Worm (Caenorhabditis elegans): ENCODE measurements around the gene acs-9.

DNA sequence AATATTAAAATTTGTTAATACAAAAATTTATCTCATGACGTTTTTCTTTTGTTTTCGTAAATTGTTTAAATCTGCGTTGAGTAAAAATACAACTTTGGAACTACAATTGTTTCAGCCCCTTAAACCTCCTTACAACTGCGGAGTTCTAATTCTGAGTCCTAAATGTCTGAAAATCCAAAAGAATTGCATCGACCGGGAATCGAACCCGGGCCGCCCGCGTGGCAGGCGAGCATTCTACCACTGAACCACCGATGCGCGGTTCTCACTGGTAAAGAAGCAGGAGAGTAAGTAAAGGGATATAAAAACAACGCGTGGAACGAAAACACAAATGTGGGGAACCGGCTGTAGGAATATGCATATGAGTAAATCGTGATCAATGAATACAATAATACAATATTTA, 47.8 kb upstream of the acs-9 start:
- TF ChIP-seq snpc-4 (GFP tag; optimal IDR thresholded peaks at IDR 0.05) (no peak), snpc-4 (tag; optimal IDR thresholded peaks at IDR 0.05) (peak in 3 of 4 experiments; percentile 40 to 76 (median 70)), B0019.2 (GFP tag; conservative IDR thresholded peaks at IDR 0.05) (no peak), madf-8 (GFP tag; conservative IDR thresholded peaks at IDR 0.05) (no peak), Y95B8A.8 (GFP tag; IDR thresholded peaks at IDR 0.05) (no peak), C06A6.2 (GFP tag; conservative IDR thresholded peaks at IDR 0.05) (no peak)
